Worm (Caenorhabditis elegans): ENCODE data around the gene F56B3.6.

- TF ChIP-seq him-1 (tag; optimal IDR thresholded peaks at IDR 0.05), result no peak
- no peak for TF ChIP-seq W03F9.2 (tag; optimal IDR thresholded peaks at IDR 0.05)
- TF ChIP-seq dao-5 (tag; optimal IDR thresholded peaks at IDR 0.05), result no peak
Measured at ce11 chrIV:801162-801561, 13.3 kb downstream of the F56B3.6 start.

Data from whole organism, L4/young adult.